Fruit fly (Drosophila melanogaster): ENCODE measurements around the gene MED30.

Gene MED30

dm6 chr3L:699368-700150 lies 45.7 kb upstream of the MED30 start:
- TF ChIP-seq CG4318 (GFP tag; optimal IDR thresholded peaks at IDR 0.05): peak; percentile 47
- peak; percentile 11 for TF ChIP-seq vri (GFP tag; optimal IDR thresholded peaks at IDR 0.05)
- peak; percentile 80 for TF ChIP-seq Eip78C (GFP tag)
- 0 out of 3 replicates have a peak, but pooled peaks have one; percentile 6 for TF ChIP-seq eg (GFP tag; IDR thresholded peaks at IDR 0.05)
- TF ChIP-seq lz (GFP tag; optimal IDR thresholded peaks at IDR 0.05): peak; percentile 49
- TF ChIP-seq CG1621 (tag; optimal IDR thresholded peaks at IDR 0.05): peak; percentile 36
- TF ChIP-seq CG10669 (GFP tag; optimal IDR thresholded peaks at IDR 0.05): peak; percentile 55
- TF ChIP-seq fd59A (GFP tag; optimal IDR thresholded peaks at IDR 0.05): peak; percentile 41
- TF ChIP-seq CG11294 (GFP tag; IDR thresholded peaks at IDR 0.05): no peak
- peak; percentile 56 for TF ChIP-seq CG31627 (GFP tag; optimal IDR thresholded peaks at IDR 0.05)
- peak; percentile 60 for TF ChIP-seq esn (GFP tag; optimal IDR thresholded peaks at IDR 0.05)
- TF ChIP-seq OdsH (GFP tag; optimal IDR thresholded peaks at IDR 0.05): peak; percentile 68
- TF ChIP-seq dsx (GFP tag; optimal IDR thresholded peaks at IDR 0.05; ENCODE audit: poor library complexity, severe bottlenecking): no peak
- peak; percentile 30 for TF ChIP-seq svp (GFP tag)
- TF ChIP-seq acj6 (GFP tag; optimal IDR thresholded peaks at IDR 0.05): peak; percentile 42
- TF ChIP-seq ss (GFP tag; optimal IDR thresholded peaks at IDR 0.05): peak; percentile 2 to 18
- peak; percentile 53 for TF ChIP-seq CG3032 (tag; optimal IDR thresholded peaks at IDR 0.05)
- TF ChIP-seq Lpt (GFP tag; optimal IDR thresholded peaks at IDR 0.05): peak; percentile 7
- peak; percentile 43 for TF ChIP-seq Hr4 (GFP tag; optimal IDR thresholded peaks at IDR 0.05)
- TF ChIP-seq CG3919 (GFP tag; optimal IDR thresholded peaks at IDR 0.05): peak; percentile 47
- peak; percentile 66 for TF ChIP-seq Eip75B (GFP tag; optimal IDR thresholded peaks at IDR 0.05)
- no peak for TF ChIP-seq CG9139 (GFP tag; optimal IDR thresholded peaks at IDR 0.05)
- TF ChIP-seq net (GFP tag; optimal IDR thresholded peaks at IDR 0.05): no peak
- TF ChIP-seq Gug (GFP tag; IDR thresholded peaks at IDR 0.05): no peak
- TF ChIP-seq Ets96B (tag; optimal IDR thresholded peaks at IDR 0.05): peak; percentile 67
- no peak for TF ChIP-seq CG34406 (GFP tag; optimal IDR thresholded peaks at IDR 0.05)
- TF ChIP-seq CG6276 (GFP tag; optimal IDR thresholded peaks at IDR 0.05): peak; percentile 10
- peak; percentile 51 for TF ChIP-seq achi (GFP tag; optimal IDR thresholded peaks at IDR 0.05)
- TF ChIP-seq CG8632 (GFP tag; optimal IDR thresholded peaks at IDR 0.05): peak; percentile 38
- TF ChIP-seq CG7368 (GFP tag; optimal IDR thresholded peaks at IDR 0.05): no peak
- peak; percentile 26 for TF ChIP-seq cyc (GFP tag; optimal IDR thresholded peaks at IDR 0.05)
- TF ChIP-seq Sox102F (GFP tag; optimal IDR thresholded peaks at IDR 0.05): peak; percentile 42
- peak; percentile 36 for TF ChIP-seq Hr39 (GFP tag; optimal IDR thresholded peaks at IDR 0.05)
- peak; percentile 16; the same call in 1 of the 3 replicates for TF ChIP-seq CG6163 (GFP tag; IDR thresholded peaks at IDR 0.05)
- peak; percentile 68 for TF ChIP-seq spab (GFP tag; optimal IDR thresholded peaks at IDR 0.05)
- peak; percentile 80 for TF ChIP-seq fkh (GFP tag; optimal IDR thresholded peaks at IDR 0.05)
- TF ChIP-seq CG6808 (GFP tag; optimal IDR thresholded peaks at IDR 0.05): peak; percentile 44
- TF ChIP-seq topi (GFP tag; optimal IDR thresholded peaks at IDR 0.05): peak; percentile 46
- TF ChIP-seq CG32006 (GFP tag; optimal IDR thresholded peaks at IDR 0.05): peak; percentile 77
- peak; percentile 57 for TF ChIP-seq Sox14 (GFP tag; optimal IDR thresholded peaks at IDR 0.05)
- TF ChIP-seq CG8119 (GFP tag; IDR thresholded peaks at IDR 0.05): peak; percentile 20; the same call in 1 of the 3 replicates
- TF ChIP-seq CG10631 (GFP tag; optimal IDR thresholded peaks at IDR 0.05): peak; percentile 25
- TF ChIP-seq pdm3 (GFP tag; optimal IDR thresholded peaks at IDR 0.05): peak; percentile 74
- no peak for TF ChIP-seq CG16779 (tag; optimal IDR thresholded peaks at IDR 0.05)
- no peak for TF ChIP-seq CG6792 (GFP tag; optimal IDR thresholded peaks at IDR 0.05)
- TF ChIP-seq CG8319 (GFP tag; optimal IDR thresholded peaks at IDR 0.05): no peak
- TF ChIP-seq Smox (GFP tag; optimal IDR thresholded peaks at IDR 0.05): peak; percentile 47
- TF ChIP-seq Met (GFP tag; optimal IDR thresholded peaks at IDR 0.05): peak; percentile 54
- TF ChIP-seq dac (GFP tag; optimal IDR thresholded peaks at IDR 0.05): peak; percentile 31
- no peak for TF ChIP-seq Eip93F (GFP tag; optimal IDR thresholded peaks at IDR 0.05)

All from whole organism, prepupa.